Fruit fly (Drosophila melanogaster): Measurements from ENCODE around the gene Cpr97Eb.

Gene Cpr97Eb

dm6 chr3R:27139963-27140362 lies 49.0 kb upstream of the Cpr97Eb start (continued):
- TF ChIP-seq CG14710 (tag; optimal IDR thresholded peaks at IDR 0.05) (peak; percentile 4), nmo (GFP tag; optimal IDR thresholded peaks at IDR 0.05) (peak; percentile 20), Opbp (GFP tag; IDR thresholded peaks at IDR 0.05; ENCODE audit: partially characterized antibody) (peak; percentile 26; the same call in 1 of the 3 replicates), sens (GFP tag) (peak; percentile 91), Pdp1 (GFP tag; optimal IDR thresholded peaks at IDR 0.05) (peak in 1 of 2 experiments; percentile 84), Ets65A (GFP tag) (peak; percentile 33), D19A (tag; optimal IDR thresholded peaks at IDR 0.05) (peak; percentile 83), CG16779 (GFP tag; IDR thresholded peaks at IDR 0.05) (no peak), Camta (GFP tag; optimal IDR thresholded peaks at IDR 0.05) (peak; percentile 5), CG1603 (tag; optimal IDR thresholded peaks at IDR 0.05) (peak; percentile 31), CG10979 (tag; optimal IDR thresholded peaks at IDR 0.05) (peak; percentile 10), Ssrp (tag; optimal IDR thresholded peaks at IDR 0.05) (peak; percentile 15), CG18262 (tag; optimal IDR thresholded peaks at IDR 0.05) (peak; percentile 17)

- TF ChIP-seq CG16779 (GFP tag; IDR thresholded peaks at IDR 0.05) (no peak), crp (GFP tag; optimal IDR thresholded peaks at IDR 0.05) (no peak), CG15011 (GFP tag; optimal IDR thresholded peaks at IDR 0.05) (no peak), Spps (tag; optimal IDR thresholded peaks at IDR 0.05) (no peak), CG4820 (GFP tag; optimal IDR thresholded peaks at IDR 0.05) (no peak), Chrac-16 (GFP tag; optimal IDR thresholded peaks at IDR 0.05) (no peak), psq (GFP tag; optimal IDR thresholded peaks at IDR 0.05) (no peak), gem (tag; optimal IDR thresholded peaks at IDR 0.05) (no peak), slou (GFP tag; optimal IDR thresholded peaks at IDR 0.05) (no peak), cg (GFP tag; optimal IDR thresholded peaks at IDR 0.05) (no peak), Sry-δ (GFP tag; optimal IDR thresholded peaks at IDR 0.05) (no peak), CG1602 (GFP tag; optimal IDR thresholded peaks at IDR 0.05) (no peak), Max (GFP tag; optimal IDR thresholded peaks at IDR 0.05) (no peak), Adf1 (GFP tag; IDR thresholded peaks at IDR 0.05) (no peak), CG4730 (GFP tag; IDR thresholded peaks at IDR 0.05) (no peak), danr (GFP tag; IDR thresholded peaks at IDR 0.05) (no peak)
These were observed 47.8 kb upstream of the Cpr97Eb start for dm6 chr3R:27138700-27139099.

- TF ChIP-seq usp (GFP tag; optimal IDR thresholded peaks at IDR 0.05) (no peak), sens (GFP tag) (peak; percentile 90), CG18764 (GFP tag; optimal IDR thresholded peaks at IDR 0.05) (peak; percentile 1), Atf3 (GFP tag; optimal IDR thresholded peaks at IDR 0.05) (no peak), CG14710 (tag; optimal IDR thresholded peaks at IDR 0.05) (peak; percentile 26), Lim3 (GFP tag; IDR thresholded peaks at IDR 0.05) (no peak), CG8089 (GFP tag; optimal IDR thresholded peaks at IDR 0.05) (peak; percentile 30), CG8359 (GFP tag; optimal IDR thresholded peaks at IDR 0.05; ENCODE audit: borderline replicate concordance) (peak; percentile 36), oc (tag; optimal IDR thresholded peaks at IDR 0.05) (peak; percentile 62), stc (GFP tag; IDR thresholded peaks at IDR 0.05) (peak; percentile 17; the same call in 1 of the 2 replicates), CG33557 (GFP tag; optimal IDR thresholded peaks at IDR 0.05) (peak; percentile 43), CG10209 (GFP tag; optimal IDR thresholded peaks at IDR 0.05) (peak; percentile 11), run (tag; optimal IDR thresholded peaks at IDR 0.05) (peak; percentile 51), sqz (GFP tag; optimal IDR thresholded peaks at IDR 0.05) (peak; percentile 56), Hmr (GFP tag; optimal IDR thresholded peaks at IDR 0.05) (peak; percentile 24), Eip74EF (GFP tag; optimal IDR thresholded peaks at IDR 0.05) (peak in 1 of 2 experiments; percentile 52), wek (GFP tag; optimal IDR thresholded peaks at IDR 0.05) (peak; percentile 53), ewg (GFP tag; optimal IDR thresholded peaks at IDR 0.05) (peak; percentile 22), cwo (GFP tag; optimal IDR thresholded peaks at IDR 0.05) (peak; percentile 2), Awh (GFP tag; IDR thresholded peaks at IDR 0.05) (peak; percentile 11; the same call in 1 of the 2 replicates), row (GFP tag; IDR thresholded peaks at IDR 0.05) (no peak), bsh (GFP tag; optimal IDR thresholded peaks at IDR 0.05) (peak in 1 of 2 experiments; percentile 68)
These were observed 47.0 kb upstream of the Cpr97Eb start for dm6 chr3R:27137914-27138323.
